Fruit fly (Drosophila melanogaster): ENCODE results near the gene CG9776.

CG9776 gene

DNA sequence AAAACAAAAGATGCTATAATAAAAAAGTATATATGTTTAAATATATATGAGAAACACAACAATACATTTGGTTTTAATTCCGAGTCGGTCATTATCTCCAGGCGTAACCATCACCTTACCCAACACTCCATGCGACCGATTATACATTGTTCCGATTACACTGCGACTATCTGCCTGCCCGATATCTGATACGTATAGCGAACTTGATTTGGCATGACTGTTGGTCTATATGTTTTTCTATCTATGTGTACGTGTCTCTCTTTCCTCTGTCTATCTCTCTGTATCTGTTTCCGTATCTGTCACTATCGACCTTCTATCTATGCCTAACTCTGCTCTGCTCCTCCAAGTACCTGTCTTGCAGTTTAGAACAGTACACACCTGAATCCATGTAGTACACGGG lies 32.4 kb downstream of the CG9776 start:
- TF ChIP-seq CG4318 (GFP tag; optimal IDR thresholded peaks at IDR 0.05) (no peak), Eip78C (GFP tag) (peak; percentile 9), svp (GFP tag) (peak; percentile 64), CG34406 (GFP tag; optimal IDR thresholded peaks at IDR 0.05) (no peak), vri (GFP tag; optimal IDR thresholded peaks at IDR 0.05) (peak; percentile 57), CG9139 (GFP tag; optimal IDR thresholded peaks at IDR 0.05) (no peak)

DNA sequence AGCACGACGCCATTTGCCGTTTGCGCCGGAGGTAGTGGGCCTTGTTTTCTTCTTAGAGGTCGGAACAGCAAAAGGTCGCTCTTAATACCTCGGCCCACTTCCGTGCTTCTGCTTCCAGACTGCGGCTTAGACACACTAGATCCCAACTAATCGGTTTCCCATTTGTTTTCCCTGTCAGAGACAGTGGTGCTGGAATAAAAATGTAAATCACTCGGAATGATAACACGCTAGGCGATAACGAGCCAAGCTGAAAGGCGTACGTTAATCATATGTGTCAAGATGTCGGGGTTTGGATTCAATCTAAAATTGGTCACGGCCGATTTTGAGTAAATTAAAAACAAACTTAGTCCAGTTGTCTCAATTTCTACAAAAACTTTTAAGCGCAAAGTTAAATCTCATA lies 39.2 kb downstream of the CG9776 start, which contains the start of gene Nepl11:
Gene Nepl11, minus strand, starts transcription at position 152 of the 400 bp plus-strand sequence.
- TF ChIP-seq CG16779 (tag; optimal IDR thresholded peaks at IDR 0.05) (no peak), salr (GFP tag; optimal IDR thresholded peaks at IDR 0.05) (no peak), CG6808 (GFP tag; optimal IDR thresholded peaks at IDR 0.05) (no peak), CG11294 (GFP tag; IDR thresholded peaks at IDR 0.05) (no peak), CG1621 (tag; optimal IDR thresholded peaks at IDR 0.05) (no peak), Hr39 (GFP tag; optimal IDR thresholded peaks at IDR 0.05) (no peak), Blimp-1 (GFP tag; optimal IDR thresholded peaks at IDR 0.05) (no peak), lz (GFP tag; optimal IDR thresholded peaks at IDR 0.05) (no peak)

dm6 chr3R:4292185-4292584 lies 41.7 kb downstream of the CG9776 start:
- TF ChIP-seq vri (GFP tag; optimal IDR thresholded peaks at IDR 0.05) (no peak), acj6 (GFP tag; optimal IDR thresholded peaks at IDR 0.05) (no peak), Ets96B (tag; optimal IDR thresholded peaks at IDR 0.05) (no peak), dsx (GFP tag; optimal IDR thresholded peaks at IDR 0.05; ENCODE audit: poor library complexity, severe bottlenecking) (no peak), ss (GFP tag; optimal IDR thresholded peaks at IDR 0.05) (no peak), CG11902 (GFP tag; optimal IDR thresholded peaks at IDR 0.05) (no peak), svp (GFP tag) (no peak)

- TF ChIP-seq Smox (GFP tag; optimal IDR thresholded peaks at IDR 0.05) (no peak), CG8632 (GFP tag; optimal IDR thresholded peaks at IDR 0.05) (no peak), CG4318 (GFP tag; optimal IDR thresholded peaks at IDR 0.05) (no peak), dsx (GFP tag; optimal IDR thresholded peaks at IDR 0.05; ENCODE audit: poor library complexity, severe bottlenecking) (no peak), lz (GFP tag; optimal IDR thresholded peaks at IDR 0.05) (no peak), CG1621 (tag; optimal IDR thresholded peaks at IDR 0.05) (no peak), CG15336 (GFP tag; IDR thresholded peaks at IDR 0.05) (no peak), cyc (GFP tag; optimal IDR thresholded peaks at IDR 0.05) (no peak), svp (GFP tag) (peak; percentile 88), CG8119 (GFP tag; IDR thresholded peaks at IDR 0.05) (no peak), CG6792 (GFP tag; optimal IDR thresholded peaks at IDR 0.05) (no peak), CG16779 (tag; optimal IDR thresholded peaks at IDR 0.05) (no peak), vri (GFP tag; optimal IDR thresholded peaks at IDR 0.05) (no peak), CG3919 (GFP tag; optimal IDR thresholded peaks at IDR 0.05) (no peak), CG6808 (GFP tag; optimal IDR thresholded peaks at IDR 0.05) (peak; percentile 25), fd85E (GFP tag; optimal IDR thresholded peaks at IDR 0.05) (no peak), Hr39 (GFP tag; optimal IDR thresholded peaks at IDR 0.05) (no peak), CG6276 (GFP tag; optimal IDR thresholded peaks at IDR 0.05) (no peak), Eip78C (GFP tag) (peak; percentile 30), esn (GFP tag; optimal IDR thresholded peaks at IDR 0.05) (no peak), CG11294 (GFP tag; IDR thresholded peaks at IDR 0.05) (no peak)
Measured at dm6 chr3R:4291289-4291688, 42.6 kb downstream of the CG9776 start.

dm6 chr3R:4284376-4284953 lies 49.4 kb downstream of the CG9776 start:
- TF ChIP-seq Hr39 (GFP tag; optimal IDR thresholded peaks at IDR 0.05) (no peak), CG6792 (GFP tag; optimal IDR thresholded peaks at IDR 0.05) (no peak), CG31627 (GFP tag; optimal IDR thresholded peaks at IDR 0.05) (no peak), CG8119 (GFP tag; IDR thresholded peaks at IDR 0.05) (no peak), topi (GFP tag; optimal IDR thresholded peaks at IDR 0.05) (no peak), Hr4 (GFP tag; optimal IDR thresholded peaks at IDR 0.05) (no peak)

Measured in whole organism, prepupa.